Worm (Caenorhabditis elegans): ENCODE results near the gene Y47D3A.13.

The Y47D3A.13 gene

DNA sequence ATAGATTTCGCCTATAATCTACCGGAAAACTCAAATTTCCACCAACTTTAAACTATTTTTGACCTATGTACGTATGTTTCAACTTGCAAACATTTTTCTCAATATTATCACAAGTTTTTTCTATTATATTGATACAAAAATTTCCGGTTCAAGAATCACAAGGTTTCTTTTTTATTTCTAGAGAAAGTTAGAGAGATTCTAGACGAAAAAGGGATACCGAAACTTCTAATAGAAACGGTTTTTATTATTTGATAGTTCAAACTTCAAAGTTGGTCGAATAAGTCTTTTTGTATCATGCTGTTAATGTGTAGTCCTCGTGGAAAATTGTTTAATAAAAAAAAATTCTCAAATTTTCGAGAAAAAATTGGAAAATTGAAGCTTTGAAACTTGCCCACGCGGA, 31.2 kb upstream of the Y47D3A.13 start:
- no peak for TF ChIP-seq sox-2 (GFP tag; IDR thresholded peaks at IDR 0.05)
- TF ChIP-seq hlh-6 (tag; optimal IDR thresholded peaks at IDR 0.05) = no peak
- TF ChIP-seq sdc-2 (tag; optimal IDR thresholded peaks at IDR 0.05) = no peak
- no peak for TF ChIP-seq ref-2 (tag; optimal IDR thresholded peaks at IDR 0.05)
- TF ChIP-seq elt-4 (tag; optimal IDR thresholded peaks at IDR 0.05) = no peak
- no peak for TF ChIP-seq zip-5 (tag; optimal IDR thresholded peaks at IDR 0.05)
- no peak for TF ChIP-seq tbx-7 (tag; optimal IDR thresholded peaks at IDR 0.05)
- no peak for TF ChIP-seq ceh-6 (GFP tag; optimal IDR thresholded peaks at IDR 0.05)
- no peak for TF ChIP-seq sox-4 (tag; optimal IDR thresholded peaks at IDR 0.05)
- no peak for TF ChIP-seq eyg-1 (tag; optimal IDR thresholded peaks at IDR 0.05)
- TF ChIP-seq ceh-14 (tag; optimal IDR thresholded peaks at IDR 0.05) = no peak
- no peak for TF ChIP-seq ceh-48 (tag; optimal IDR thresholded peaks at IDR 0.05)
- no peak for TF ChIP-seq pros-1 (tag; optimal IDR thresholded peaks at IDR 0.05)
- TF ChIP-seq F13H6.1 (tag; optimal IDR thresholded peaks at IDR 0.05) = no peak
- TF ChIP-seq nhr-11 (tag; optimal IDR thresholded peaks at IDR 0.05) = no peak
- TF ChIP-seq pqm-1 (tag; optimal IDR thresholded peaks at IDR 0.05) = no peak
- TF ChIP-seq che-1 (tag; optimal IDR thresholded peaks at IDR 0.05) = no peak
- TF ChIP-seq lin-11 (tag; optimal IDR thresholded peaks at IDR 0.05) = no peak
- no peak for TF ChIP-seq pag-3 (tag; optimal IDR thresholded peaks at IDR 0.05; ENCODE audit: borderline replicate concordance)
- no peak for TF ChIP-seq pha-4 (tag; optimal IDR thresholded peaks at IDR 0.05)

DNA sequence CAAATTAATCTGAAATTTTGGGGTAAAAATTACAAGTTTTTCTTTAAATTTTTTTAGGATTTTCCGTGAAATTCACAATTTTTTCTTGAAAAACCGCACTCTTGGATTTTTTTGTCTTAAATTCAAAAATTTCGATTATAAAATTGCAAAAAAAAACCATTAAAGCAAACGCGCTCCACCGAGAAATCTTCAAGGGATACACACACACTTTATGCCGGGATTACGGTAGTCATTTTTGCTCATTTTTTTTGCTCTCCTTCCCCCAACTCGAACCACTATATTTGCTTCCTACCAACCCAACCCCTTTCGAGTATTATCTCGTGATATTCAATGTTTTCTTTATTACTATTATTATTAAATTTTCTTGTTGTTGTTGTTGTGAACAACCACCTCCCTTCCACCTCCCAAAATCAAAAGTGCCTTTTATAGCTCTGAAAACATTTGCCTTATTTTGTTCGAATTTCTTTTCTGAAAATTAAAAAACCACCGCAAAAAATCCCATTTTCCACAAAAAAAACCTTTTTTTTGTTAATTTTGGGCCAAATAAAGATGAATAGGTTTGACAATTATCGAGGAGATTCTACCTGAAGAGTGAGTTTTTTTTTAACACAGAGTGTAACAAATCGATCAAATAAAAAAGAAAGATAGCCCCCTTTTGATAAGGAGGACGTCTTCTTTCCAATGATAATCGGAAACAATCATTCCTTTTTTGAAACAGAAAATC, 28.0 kb upstream of the Y47D3A.13 start, which contains the start of gene Y47D3A.32:
TSS of gene Y47D3A.32 (plus strand) at position 674 of the 724 bp plus-strand sequence.
- TF ChIP-seq elt-2 (tag; optimal IDR thresholded peaks at IDR 0.05) (peak; percentile 9), odd-2 (tag; optimal IDR thresholded peaks at IDR 0.05) (no peak), ceh-19 (GFP tag; optimal IDR thresholded peaks at IDR 0.05) (no peak)

DNA sequence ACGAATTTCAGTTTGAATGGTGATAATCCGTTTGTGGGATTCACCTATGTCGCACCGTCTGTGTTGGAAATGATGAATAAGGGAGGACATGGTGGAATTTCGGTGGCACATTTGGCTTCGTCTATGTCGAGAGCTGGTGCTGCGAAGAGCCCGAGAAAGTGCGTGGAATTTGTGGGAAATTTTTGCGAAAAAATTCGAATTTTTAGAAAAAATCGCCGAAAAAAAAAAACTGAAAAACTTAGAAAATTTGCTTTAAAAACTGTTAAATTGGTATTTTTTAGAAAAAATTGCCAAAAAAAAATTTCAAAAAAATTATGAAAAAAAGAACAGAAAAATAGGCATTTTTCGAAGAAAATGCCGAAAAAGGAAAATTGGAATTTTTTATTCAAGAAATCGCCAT, 25.0 kb upstream of the Y47D3A.13 start:
- no peak for TF ChIP-seq tbx-7 (tag; optimal IDR thresholded peaks at IDR 0.05)
- TF ChIP-seq ets-4 (tag; optimal IDR thresholded peaks at IDR 0.05) = no peak
- TF ChIP-seq hlh-30 (tag; optimal IDR thresholded peaks at IDR 0.05; ENCODE audit: insufficient read depth) = no peak
- no peak for TF ChIP-seq hlh-13 (GFP tag; optimal IDR thresholded peaks at IDR 0.05)

ce11 chrIII:11246588-11246987, 22.7 kb upstream of the Y47D3A.13 start:
- TF ChIP-seq hlh-6 (tag; optimal IDR thresholded peaks at IDR 0.05) = no peak
- no peak for TF ChIP-seq pat-9 (tag; optimal IDR thresholded peaks at IDR 0.05)
- TF ChIP-seq lim-6 (tag; optimal IDR thresholded peaks at IDR 0.05) = no peak
- TF ChIP-seq elt-2 (tag; optimal IDR thresholded peaks at IDR 0.05) = no peak
- TF ChIP-seq nhr-11 (tag; optimal IDR thresholded peaks at IDR 0.05) = no peak
- no peak for TF ChIP-seq C38D4.7 (GFP tag; optimal IDR thresholded peaks at IDR 0.05)
- no peak for TF ChIP-seq che-1 (tag; optimal IDR thresholded peaks at IDR 0.05)
- no peak for TF ChIP-seq ets-4 (tag; optimal IDR thresholded peaks at IDR 0.05)
- no peak for TF ChIP-seq ceh-48 (tag; optimal IDR thresholded peaks at IDR 0.05)
- TF ChIP-seq ceh-18 (tag; optimal IDR thresholded peaks at IDR 0.05) = no peak
- no peak for TF ChIP-seq lin-11 (tag; optimal IDR thresholded peaks at IDR 0.05)
- TF ChIP-seq ceh-34 (tag; optimal IDR thresholded peaks at IDR 0.05) = no peak
- no peak for TF ChIP-seq ztf-16 (tag; optimal IDR thresholded peaks at IDR 0.05)
- TF ChIP-seq ref-2 (tag; optimal IDR thresholded peaks at IDR 0.05) = no peak

- TF ChIP-seq ahr-1 (tag; optimal IDR thresholded peaks at IDR 0.05) = no peak
- TF ChIP-seq F13H6.1 (tag; optimal IDR thresholded peaks at IDR 0.05) = no peak
- TF ChIP-seq lim-6 (tag; optimal IDR thresholded peaks at IDR 0.05) = no peak
- TF ChIP-seq pha-2 (tag; optimal IDR thresholded peaks at IDR 0.05) = no peak
- no peak for TF ChIP-seq unc-86 (tag; optimal IDR thresholded peaks at IDR 0.05)
- no peak for TF ChIP-seq ceh-14 (tag; optimal IDR thresholded peaks at IDR 0.05)
- no peak for TF ChIP-seq pax-1 (tag; optimal IDR thresholded peaks at IDR 0.05)
- TF ChIP-seq fkh-10 (GFP tag; optimal IDR thresholded peaks at IDR 0.05) = no peak
- TF ChIP-seq ceh-34 (tag; optimal IDR thresholded peaks at IDR 0.05) = no peak
- no peak for TF ChIP-seq pqm-1 (tag; optimal IDR thresholded peaks at IDR 0.05)
- no peak for TF ChIP-seq syd-9 (tag; optimal IDR thresholded peaks at IDR 0.05)
- TF ChIP-seq ceh-9 (tag; optimal IDR thresholded peaks at IDR 0.05) = no peak
- TF ChIP-seq nfya-1 (tag; optimal IDR thresholded peaks at IDR 0.05) = no peak
- no peak for TF ChIP-seq C38D4.7 (GFP tag; optimal IDR thresholded peaks at IDR 0.05)
- no peak for TF ChIP-seq K09A11.1 (tag; optimal IDR thresholded peaks at IDR 0.05; ENCODE audit: insufficient read depth)
- no peak for TF ChIP-seq ceh-2 (tag; optimal IDR thresholded peaks at IDR 0.05)
- no peak for TF ChIP-seq T23F11.4 (GFP tag; optimal IDR thresholded peaks at IDR 0.05)
- TF ChIP-seq ztf-16 (tag; optimal IDR thresholded peaks at IDR 0.05) = no peak
- no peak for TF ChIP-seq fkh-6 (tag; optimal IDR thresholded peaks at IDR 0.05)
Measured at ce11 chrIII:11244820-11245219, 20.9 kb upstream of the Y47D3A.13 start, which contains the start of gene rsks-1. Gene rsks-1, plus strand, starts transcription at chrIII:11245120.
